Worm (Caenorhabditis elegans) whole organism, midembryonic: ENCODE data around the gene der-2.

Source experiments
- T22C8.4 ChIP-seq: fragments of 200-800 bp; sonication (Bioruptor generic); IDR thresholded peaks from 2 replicates; pipeline ENCODE4 v1.3.6; 2022; ENCODE audit warnings: missing genetic modification characterization, missing compliant biosample characterization
- flt-1 ChIP-seq: fragments of 200-800 bp; sonication (Bioruptor generic); IDR thresholded peaks from 2 replicates; pipeline ENCODE4 v1.3.6; 2022; ENCODE audit warnings: missing genetic modification characterization, missing compliant biosample characterization
- klf-2 ChIP-seq: fragments of 200-800 bp; sonication (Bioruptor generic); conservative IDR thresholded peaks from 2 replicates; pipeline ENCODE4 v1.3.6; 2022; ENCODE audit warnings: missing genetic modification reagents, missing genetic modification characterization, missing compliant biosample characterization
- med-1 ChIP-seq: sonication (generic microtip); optimal IDR thresholded peaks from 2 replicates; lab custom pipeline; 2017; ENCODE audit warnings: missing genetic modification characterization, mild to moderate bottlenecking, missing compliant biosample characterization, antibody characterized with exemption, missing genetic modification reagents; ENCODE audit not compliant: insufficient read depth
- tab-1 ChIP-seq: fragments of 200-800 bp; sonication (Bioruptor generic); IDR thresholded peaks from 2 replicates; pipeline ENCODE4 v1.3.6; 2022; ENCODE audit warnings: missing genetic modification characterization, missing compliant biosample characterization

DNA sequence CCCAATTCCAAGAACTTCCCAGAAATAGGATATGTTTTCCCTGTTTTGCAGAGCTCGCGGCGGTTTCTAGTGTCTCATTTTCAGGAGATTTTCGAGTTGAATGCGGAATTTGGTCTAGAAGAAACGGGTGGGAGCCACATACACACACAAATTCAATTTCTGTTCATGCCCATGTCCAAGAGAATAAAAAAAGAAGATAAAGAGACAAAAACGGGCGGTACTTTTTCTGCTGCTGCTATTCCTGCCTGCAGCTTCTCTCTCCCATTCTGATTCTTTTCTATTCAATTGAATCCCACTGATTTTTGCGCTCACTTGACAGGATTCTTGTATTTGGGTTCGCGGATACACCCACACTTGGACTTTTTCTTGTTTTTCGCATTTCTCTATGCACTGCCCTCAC is 39.7 kb upstream of the der-2 start:
- no peak for TF ChIP-seq klf-2 (GFP tag; lab: Robert Waterston, UW)
- no peak for TF ChIP-seq tab-1
- TF ChIP-seq T22C8.4 (GFP tag; lab: Robert Waterston, UW) = no peak
- TF ChIP-seq flt-1 (GFP tag; lab: Robert Waterston, UW) = no peak
- TF ChIP-seq med-1 (GFP tag; lab: Kevin White, UChicago) = no peak
